Worm (Caenorhabditis elegans) whole organism, L4/young adult: Measurements from ENCODE around the gene gldi-11.

Source experiments
- W03F9.2 ChIP-seq: fragments of 150-350 bp; optimal IDR thresholded peaks from 2 replicates; lab custom pipeline; 2014; ENCODE audit warnings: missing biosample characterization, missing genetic modification characterization
- dao-5 ChIP-seq: sonication (generic microtip); optimal IDR thresholded peaks from 2 replicates; lab custom pipeline; 2016; ENCODE audit warnings: missing genotype, missing genetic modification characterization, moderate library complexity, missing compliant biosample characterization

DNA sequence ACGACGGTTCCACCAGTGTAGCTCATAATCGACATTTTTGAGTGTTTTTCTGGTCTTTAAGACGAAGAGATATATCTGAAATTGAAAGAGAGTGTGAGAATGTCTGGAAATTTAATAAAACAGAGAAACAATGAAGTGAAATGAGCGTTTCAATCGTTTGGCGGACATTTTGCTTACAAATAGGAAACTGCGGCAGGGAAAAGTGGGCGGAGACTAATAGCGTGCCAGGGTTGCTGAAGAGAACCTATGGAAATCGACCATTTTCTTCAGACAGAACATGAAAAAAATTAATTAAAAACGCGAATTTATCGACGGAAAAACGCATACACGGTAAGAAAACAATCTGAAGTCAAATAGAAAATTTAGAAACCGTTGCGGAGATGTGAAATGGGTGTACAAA, 9.8 kb upstream of the gldi-11 start, which contains the start of gene pbs-3:
- TF ChIP-seq W03F9.2 (peak; percentile 38), dao-5 (no peak)
